Fruit fly (Drosophila melanogaster) whole organism, prepupa: ENCODE results near the gene Or19a.
"Not testable (repeated sequence)": the region's sequence is repeated elsewhere in the genome, so short reads cannot be mapped to it uniquely, and the experiment has no call there.

Experiments
- CG15336 ChIP-seq: fragments of 200-800 bp; sonication (Bioruptor generic); IDR thresholded peaks from 2 replicates; pipeline ENCODE4 v1.3.6; 2022; ENCODE audit warnings: missing biosample characterization, missing genetic modification characterization
- CG16779 ChIP-seq: fragments of 200-800 bp; sonication (Bioruptor generic); optimal IDR thresholded peaks from 3 replicates; lab custom pipeline; 2017; ENCODE audit warnings: missing biosample characterization, mild to moderate bottlenecking, missing genetic modification characterization
- CG3032 ChIP-seq: fragments of 200-800 bp; optimal IDR thresholded peaks from 2 replicates; lab custom pipeline; 2019; ENCODE audit warnings: missing biosample characterization, mild to moderate bottlenecking, missing genetic modification characterization, moderate library complexity
- CG34406 ChIP-seq: fragments of 200-800 bp; sonication (Bioruptor generic); optimal IDR thresholded peaks from 3 replicates; lab custom pipeline; 2016; ENCODE audit warnings: missing biosample characterization, missing genetic modification characterization
- CG6163 ChIP-seq: fragments of 200-800 bp; sonication (Bioruptor generic); IDR thresholded peaks from 3 replicates; pipeline ENCODE4 v1.3.6; 2022; ENCODE audit warnings: missing biosample characterization, missing genetic modification characterization
- CG6854 ChIP-seq: fragments of 200-800 bp; sonication (Bioruptor generic); optimal IDR thresholded peaks from 2 replicates; lab custom pipeline; 2017; ENCODE audit warnings: missing biosample characterization, mild to moderate bottlenecking, missing genetic modification characterization
- Eip78C ChIP-seq: fragments of 200-800 bp; sonication (Bioruptor generic); peaks from one replicate; lab custom pipeline; 2016; ENCODE audit warnings: missing biosample characterization, missing genetic modification characterization
- Eip93F ChIP-seq: fragments of 200-800 bp; sonication (Bioruptor generic); optimal IDR thresholded peaks from 2 replicates; lab custom pipeline; 2016; ENCODE audit warnings: missing biosample characterization, mild to moderate bottlenecking, missing genetic modification characterization
- Ets96B ChIP-seq: fragments of 200-800 bp; optimal IDR thresholded peaks from 2 replicates; lab custom pipeline; 2019; ENCODE audit warnings: missing biosample characterization, mild to moderate bottlenecking, missing genetic modification characterization, moderate library complexity
- Hr38 ChIP-seq: sonication (Bioruptor generic); optimal IDR thresholded peaks from 2 replicates; lab custom pipeline; 2016; ENCODE audit warnings: missing biosample characterization, missing genetic modification characterization
- Hr39 ChIP-seq: fragments of 200-800 bp; sonication (Bioruptor generic); optimal IDR thresholded peaks from 2 replicates; lab custom pipeline; 2016; ENCODE audit warnings: missing biosample characterization, missing genetic modification characterization
- Met ChIP-seq: fragments of 200-800 bp; sonication (Bioruptor generic); optimal IDR thresholded peaks from 3 replicates; lab custom pipeline; 2016; ENCODE audit warnings: missing biosample characterization, missing genetic modification characterization
- Smox ChIP-seq: fragments of 200-800 bp; sonication (Bioruptor generic); optimal IDR thresholded peaks from 3 replicates; lab custom pipeline; 2016; ENCODE audit warnings: missing biosample characterization, missing genetic modification characterization
- Sox102F ChIP-seq: fragments of 200-800 bp; sonication (Bioruptor generic); optimal IDR thresholded peaks from 2 replicates; lab custom pipeline; 2016; ENCODE audit warnings: missing biosample characterization, mild to moderate bottlenecking, missing genetic modification characterization
- Sox14 ChIP-seq: fragments of 200-800 bp; sonication (Bioruptor generic); optimal IDR thresholded peaks from 3 replicates; lab custom pipeline; 2016; ENCODE audit warnings: missing biosample characterization, missing genetic modification characterization
- achi ChIP-seq: fragments of 200-800 bp; sonication (Bioruptor generic); optimal IDR thresholded peaks from 3 replicates; lab custom pipeline; 2016; ENCODE audit warnings: missing biosample characterization, missing genetic modification characterization
- cyc ChIP-seq: fragments of 200-800 bp; sonication (Bioruptor generic); optimal IDR thresholded peaks from 3 replicates; lab custom pipeline; 2016; ENCODE audit warnings: missing biosample characterization, missing genetic modification characterization
- dsx ChIP-seq: fragments of 200-800 bp; optimal IDR thresholded peaks from 3 replicates; lab custom pipeline; 2019; ENCODE audit warnings: missing biosample characterization, mild to moderate bottlenecking, missing genetic modification characterization, moderate library complexity; ENCODE audit not compliant: poor library complexity, severe bottlenecking
- eg ChIP-seq: fragments of 200-800 bp; sonication (Bioruptor generic); IDR thresholded peaks from 3 replicates; pipeline ENCODE4 v1.3.6; 2022; ENCODE audit warnings: missing biosample characterization, missing genetic modification characterization
- fd59A ChIP-seq: fragments of 200-800 bp; sonication (Bioruptor generic); optimal IDR thresholded peaks from 2 replicates; lab custom pipeline; 2017; ENCODE audit warnings: missing biosample characterization, mild to moderate bottlenecking, missing genetic modification characterization, missing genetic modification reagents
- fd85E ChIP-seq: fragments of 200-800 bp; sonication (Bioruptor generic); optimal IDR thresholded peaks from 3 replicates; lab custom pipeline; 2016; ENCODE audit warnings: missing biosample characterization, missing genetic modification characterization
- ss ChIP-seq, 2 experiments: fragments of 200-800 bp; sonication (Bioruptor generic); optimal IDR thresholded peaks; 2 replicates in 1 of 2; 3 replicates in 1 of 2; lab custom pipeline; 2017 to 2018; ENCODE audit warnings: mild to moderate bottlenecking in 2 of 2, missing biosample characterization in 2 of 2, missing genetic modification characterization in 2 of 2, moderate library complexity in 1 of 2

The Or19a gene

dm6 chrX:20096374-20096773 lies 46.6 kb downstream of the Or19a start, which contains the start of gene CG42581:
TSS of gene CG42581 (minus strand) at chrX:20096474.
- TF ChIP-seq Sox14 (GFP tag; lab: Kevin White, UChicago); achi; CG6163 (GFP tag; lab: Robert Waterston, UW): not testable (repeated sequence)
- TF ChIP-seq, all 60 proteins: peak for 0; not testable (repeated sequence) for 60

- not testable (repeated sequence) for TF ChIP-seq ss (GFP tag; optimal IDR thresholded peaks at IDR 0.05; lab: Kevin White, UChicago); CG15336 (GFP tag; lab: Robert Waterston, UW); dsx
- TF ChIP-seq, all 60 proteins: peak for 0; not testable (repeated sequence) for 60
Measured at dm6 chrX:20094098-20094497, 48.9 kb downstream of the Or19a start, which contains the start of gene Or19b. TSS of gene Or19b (plus strand) at chrX:20094398.

- TF ChIP-seq eg (GFP tag; lab: Robert Waterston, UW) (no peak), Hr38 (GFP tag; lab: Kevin White, UChicago) (no peak), Smox (GFP tag; lab: Kevin White, UChicago) (no peak), Met (GFP tag; lab: Kevin White, UChicago) (no peak), fd85E (no peak), CG16779 (tag; lab: Kevin White, UChicago) (no peak), Hr39 (GFP tag; lab: Kevin White, UChicago) (no peak), CG6854 (no peak), Ets96B (tag; lab: Kevin White, UChicago) (no peak), Eip78C (GFP tag; lab: Kevin White, UChicago) (no peak), dsx (no peak), achi (no peak), Sox102F (GFP tag; lab: Kevin White, UChicago) (no peak), CG34406 (GFP tag; lab: Kevin White, UChicago) (no peak), Eip93F (GFP tag; lab: Kevin White, UChicago) (no peak), CG3032 (tag; lab: Kevin White, UChicago) (no peak), ss (GFP tag; optimal IDR thresholded peaks at IDR 0.05; lab: Kevin White, UChicago) (no peak), fd59A (GFP tag; lab: Kevin White, UChicago) (no peak), cyc (GFP tag; lab: Kevin White, UChicago) (no peak)
Measured at dm6 chrX:20092308-20092707, 50.7 kb downstream of the Or19a start, which contains the start of gene fd19B. TSS of gene fd19B (minus strand) at chrX:20092408.
